Worm (Caenorhabditis elegans) whole organism, early embryonic: Measurements from ENCODE around the gene sea-2.

Experiments used
- aly-1 ChIP-seq: sonication (generic microtip); optimal IDR thresholded peaks from 2 replicates; lab custom pipeline; 2016; ENCODE audit warnings: missing genetic modification characterization, missing compliant biosample characterization
- ama-1 ChIP-seq: fragments of 150-350 bp; optimal IDR thresholded peaks from 2 replicates; lab custom pipeline; 2014
- ceh-13 ChIP-seq: fragments of 200-800 bp; sonication (Bioruptor generic); optimal IDR thresholded peaks from 2 replicates; lab custom pipeline; 2018; ENCODE audit warnings: mild to moderate bottlenecking, missing genetic modification characterization, missing compliant biosample characterization
- ceh-36 ChIP-seq: sonication (generic microtip); optimal IDR thresholded peaks from 2 replicates; lab custom pipeline; 2016; ENCODE audit warnings: missing genetic modification characterization, inconsistent platforms, missing compliant biosample characterization
- ets-7 ChIP-seq: sonication (generic microtip); optimal IDR thresholded peaks from 2 replicates; lab custom pipeline; 2016; ENCODE audit warnings: missing genotype, missing genetic modification characterization, missing compliant biosample characterization
- flt-1 ChIP-seq: fragments of 200-800 bp; sonication (Bioruptor generic); IDR thresholded peaks from 2 replicates; pipeline ENCODE4 v1.3.6; 2022; ENCODE audit warnings: missing genetic modification characterization, missing compliant biosample characterization
- hmbx-1 ChIP-seq: sonication (generic microtip); optimal IDR thresholded peaks from 2 replicates; lab custom pipeline; 2016; ENCODE audit warnings: mild to moderate bottlenecking, missing genetic modification characterization, missing compliant biosample characterization
- hmg-4 ChIP-seq: fragments of 200-800 bp; sonication (Bioruptor generic); optimal IDR thresholded peaks from 2 replicates; lab custom pipeline; 2018; ENCODE audit warnings: mild to moderate bottlenecking, missing genetic modification characterization, missing compliant biosample characterization
- pes-1 ChIP-seq: fragments of 200-800 bp; sonication (Bioruptor generic); IDR thresholded peaks from 2 replicates; pipeline ENCODE4 v1.3.6; 2022; ENCODE audit warnings: missing genetic modification reagents, missing genetic modification characterization, missing compliant biosample characterization
- scrt-1 ChIP-seq: fragments of 200-800 bp; sonication (Bioruptor generic); IDR thresholded peaks from 2 replicates; pipeline ENCODE4 v1.3.6; 2022; ENCODE audit warnings: missing genetic modification characterization, missing compliant biosample characterization
- tbx-11 ChIP-seq: fragments of 200-800 bp; sonication (Bioruptor generic); IDR thresholded peaks from 2 replicates; pipeline ENCODE4 v1.3.6; 2022; ENCODE audit warnings: missing genetic modification characterization, missing compliant biosample characterization
- tbx-37 ChIP-seq: fragments of 200-800 bp; sonication (Bioruptor generic); conservative IDR thresholded peaks from 2 replicates; pipeline ENCODE4 v1.3.6; 2022; ENCODE audit warnings: missing genetic modification reagents, missing genetic modification characterization, missing compliant biosample characterization

DNA sequence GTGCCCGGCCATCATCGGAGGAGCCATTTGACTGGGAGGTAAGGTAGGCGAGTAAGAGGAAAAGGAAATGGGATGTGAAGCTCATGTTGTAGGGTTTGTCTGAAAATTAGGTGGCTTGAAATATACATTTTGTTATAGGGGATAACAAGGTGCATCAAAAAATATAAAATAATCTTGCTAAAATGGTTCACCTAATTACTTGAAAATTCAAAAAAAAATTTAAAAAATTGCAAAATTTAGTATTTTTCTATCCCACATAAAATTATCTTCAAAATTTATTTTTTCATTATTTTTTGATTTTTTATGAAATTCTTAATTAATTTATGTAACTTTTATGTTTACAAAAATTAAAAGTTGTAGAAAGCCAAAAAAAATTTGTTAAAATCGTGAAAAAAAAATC is 68.4 kb downstream of the sea-2 start, which contains the start of gene K07D4.6:
- TF ChIP-seq hmbx-1 (tag; lab: Kevin White, UChicago) (no peak), flt-1 (GFP tag; lab: Robert Waterston, UW) (no peak), ama-1 (lab: Kevin White, UChicago) (no peak), tbx-37 (GFP tag; lab: Robert Waterston, UW) (no peak), aly-1 (no peak), ets-7 (no peak), ceh-36 (tag; lab: Kevin White, UChicago) (no peak), hmg-4 (GFP tag; lab: Kevin White, UChicago) (no peak), pes-1 (GFP tag; lab: Robert Waterston, UW) (no peak), scrt-1 (GFP tag; lab: Robert Waterston, UW) (no peak), tbx-11 (GFP tag; lab: Robert Waterston, UW) (no peak), ceh-13 (GFP tag; lab: Kevin White, UChicago) (no peak)
